Fruit fly (Drosophila melanogaster) Kc167 (cell line): ENCODE data around the gene elg1.

Experiments used
- Sin3A ChIP-seq: fragments of >200 bp; optimal IDR thresholded peaks from 2 replicates; lab custom pipeline; 2018; ENCODE audit warnings: missing external identifiers
- h ChIP-seq: fragments of >200 bp; optimal IDR thresholded peaks from 3 replicates; lab custom pipeline; 2018; ENCODE audit warnings: missing external identifiers
- psq ChIP-seq: fragments of >200 bp; optimal IDR thresholded peaks from 2 replicates; lab custom pipeline; 2017; ENCODE audit warnings: missing external identifiers

- TF ChIP-seq psq (no peak), Sin3A (lab: Kevin White, UChicago) (no peak), h (no peak)
Measured at dm6 chr3L:16177309-16177708, 45.5 kb downstream of the elg1 start.
